Worm (Caenorhabditis elegans) whole organism, L4 larva: ENCODE data around the gene F59A6.11.

Experiments used
- D1046.2 ChIP-seq: fragments of 200-800 bp; sonication (Bioruptor generic); IDR thresholded peaks from 2 replicates; pipeline ENCODE4 v1.3.6; 2022; ENCODE audit warnings: missing genetic modification characterization, missing compliant biosample characterization
- R02D3.7 ChIP-seq: fragments of 150-350 bp; sonication (generic microtip); optimal IDR thresholded peaks from 3 replicates; lab custom pipeline; 2014; ENCODE audit warnings: missing biosample characterization, missing genetic modification characterization
- Y105C5A.15 ChIP-seq: fragments of 200-800 bp; sonication (Bioruptor generic); IDR thresholded peaks from 2 replicates; pipeline ENCODE4 v1.3.6; 2022; ENCODE audit warnings: missing genetic modification characterization, missing compliant biosample characterization
- Y5F2A.4 ChIP-seq: fragments of 200-800 bp; sonication (Bioruptor generic); optimal IDR thresholded peaks from 2 replicates; lab custom pipeline; 2018; ENCODE audit warnings: mild to moderate bottlenecking, missing genetic modification characterization, missing compliant biosample characterization
- ZK337.2 ChIP-seq: fragments of 200-800 bp; sonication (Bioruptor generic); IDR thresholded peaks from 2 replicates; pipeline ENCODE4 v1.3.6; 2022; ENCODE audit warnings: missing genetic modification reagents, missing genetic modification characterization, missing compliant biosample characterization
- aha-1 ChIP-seq: fragments of 150-350 bp; peaks from one replicate; lab custom pipeline; 2014; ENCODE audit warnings: missing biosample characterization, missing genetic modification characterization
- aly-2 ChIP-seq: sonication (generic microtip); optimal IDR thresholded peaks from 2 replicates; lab custom pipeline; 2018; ENCODE audit warnings: missing biosample characterization, missing genetic modification characterization
- ama-1 ChIP-seq: fragments of 150-350 bp; optimal IDR thresholded peaks from 2 replicates; lab custom pipeline; 2014; ENCODE audit warnings: inconsistent platforms, mixed read lengths
- ctbp-1 ChIP-seq: fragments of 200-800 bp; sonication (Bioruptor generic); IDR thresholded peaks from 2 replicates; pipeline ENCODE4 v1.3.6; 2022; ENCODE audit warnings: missing genetic modification reagents, missing genetic modification characterization, missing compliant biosample characterization
- dmd-6 ChIP-seq: fragments of 200-800 bp; sonication (Bioruptor generic); IDR thresholded peaks from 2 replicates; pipeline ENCODE4 v1.3.6; 2022; ENCODE audit warnings: missing genetic modification reagents, missing genetic modification characterization, missing compliant biosample characterization
- dmd-9 ChIP-seq: fragments of 200-800 bp; sonication (Bioruptor generic); IDR thresholded peaks from 2 replicates; pipeline ENCODE4 v1.3.6; 2022; ENCODE audit warnings: missing genetic modification reagents, missing genetic modification characterization, missing compliant biosample characterization
- dpl-1 ChIP-seq: fragments of 150-350 bp; optimal IDR thresholded peaks from 2 replicates; lab custom pipeline; 2014; ENCODE audit warnings: missing biosample characterization, missing genetic modification reagents, missing genetic modification characterization
- dve-1 ChIP-seq: sonication (generic microtip); optimal IDR thresholded peaks from 2 replicates; lab custom pipeline; 2017; ENCODE audit warnings: antibody characterized with exemption, mild to moderate bottlenecking, missing genetic modification characterization, missing compliant biosample characterization; ENCODE audit not compliant: insufficient read depth
- egl-27 ChIP-seq: sonication (generic microtip); optimal IDR thresholded peaks from 3 replicates; lab custom pipeline; 2017; ENCODE audit warnings: missing biosample characterization, missing genetic modification reagents, missing genetic modification characterization
- egl-43 ChIP-seq: fragments of 200-800 bp; sonication (Bioruptor generic); IDR thresholded peaks from 2 replicates; pipeline ENCODE4 v1.3.6; 2022; ENCODE audit warnings: missing genetic modification reagents, missing genetic modification characterization, missing compliant biosample characterization
- hif-1 ChIP-seq, 2 experiments: sonication (generic microtip); optimal IDR thresholded peaks; 2 replicates each; lab custom pipeline; 2016 to 2017; ENCODE audit warnings: missing compliant biosample characterization in 2 of 2, missing genetic modification characterization in 2 of 2, missing genetic modification reagents in 2 of 2, missing genotype in 2 of 2, mild to moderate bottlenecking in 1 of 2
- hlh-11 ChIP-seq: fragments of 200-800 bp; sonication (Bioruptor generic); optimal IDR thresholded peaks from 2 replicates; lab custom pipeline; 2018; ENCODE audit warnings: mild to moderate bottlenecking, missing genetic modification characterization, missing compliant biosample characterization
- hmg-1.1 ChIP-seq: fragments of 200-800 bp; sonication (Bioruptor generic); IDR thresholded peaks from 2 replicates; pipeline ENCODE4 v1.3.6; 2022; ENCODE audit warnings: missing genetic modification reagents, missing genetic modification characterization, missing compliant biosample characterization
- lim-7 ChIP-seq: fragments of 200-800 bp; sonication (Bioruptor generic); IDR thresholded peaks from 2 replicates; pipeline ENCODE4 v1.3.6; 2022; ENCODE audit warnings: missing genetic modification characterization, missing compliant biosample characterization
- lin-1 ChIP-seq: fragments of 200-800 bp; sonication (Bioruptor generic); IDR thresholded peaks from 2 replicates; pipeline ENCODE4 v1.3.6; 2022; ENCODE audit warnings: missing genetic modification reagents, missing genetic modification characterization, missing compliant biosample characterization
- lin-13 ChIP-seq: fragments of 150-350 bp; optimal IDR thresholded peaks from 2 replicates; lab custom pipeline; 2014; ENCODE audit warnings: missing biosample characterization, missing genetic modification reagents, missing genetic modification characterization
- lin-29 ChIP-seq: fragments of 200-800 bp; sonication (Bioruptor generic); IDR thresholded peaks from 2 replicates; pipeline ENCODE4 v1.3.6; 2022; ENCODE audit warnings: missing genetic modification reagents, missing genetic modification characterization, missing compliant biosample characterization
- lsy-2 ChIP-seq, 2 experiments: fragments of 150-350 bp in 1 of 2; sonication (generic microtip) in 1 of 2; optimal IDR thresholded peaks; 2 replicates each; lab custom pipeline; 2014 to 2017; ENCODE audit warnings: missing biosample characterization in 2 of 2, missing genetic modification characterization in 2 of 2
- madf-5 ChIP-seq, 2 experiments: fragments of 200-800 bp; sonication (Bioruptor generic); IDR thresholded peaks; 2 replicates each; pipeline ENCODE4 v1.3.6; 2022; ENCODE audit warnings: missing compliant biosample characterization in 2 of 2, missing genetic modification characterization in 2 of 2
- madf-9 ChIP-seq: fragments of 200-800 bp; sonication (Bioruptor generic); conservative IDR thresholded peaks from 2 replicates; pipeline ENCODE4 v1.3.6; 2022; ENCODE audit warnings: missing genetic modification reagents, missing genetic modification characterization, missing compliant biosample characterization
- mes-2 ChIP-seq: sonication (generic microtip); optimal IDR thresholded peaks from 2 replicates; lab custom pipeline; 2016; ENCODE audit warnings: missing genotype, mild to moderate bottlenecking, missing genetic modification characterization, missing compliant biosample characterization; ENCODE audit not compliant: poor library complexity, severe bottlenecking
- mxl-2 ChIP-seq: fragments of 200-800 bp; sonication (Bioruptor generic); conservative IDR thresholded peaks from 2 replicates; pipeline ENCODE4 v1.3.6; 2022; ENCODE audit warnings: missing genetic modification reagents, missing genetic modification characterization, missing compliant biosample characterization
- nhr-102 ChIP-seq: sonication (generic microtip); optimal IDR thresholded peaks from 2 replicates; lab custom pipeline; 2016; ENCODE audit warnings: mild to moderate bottlenecking, missing genetic modification characterization, moderate library complexity, missing compliant biosample characterization
- nhr-237 ChIP-seq: sonication (generic microtip); optimal IDR thresholded peaks from 2 replicates; lab custom pipeline; 2017; ENCODE audit warnings: missing biosample characterization, missing genetic modification characterization
- nhr-25 ChIP-seq: sonication (generic microtip); optimal IDR thresholded peaks from 2 replicates; lab custom pipeline; 2017; ENCODE audit warnings: missing genetic modification characterization, mild to moderate bottlenecking, missing compliant biosample characterization, antibody characterized with exemption, moderate library complexity, borderline replicate concordance; ENCODE audit not compliant: insufficient read depth
- nhr-28 ChIP-seq: fragments of 150-350 bp; optimal IDR thresholded peaks from 2 replicates; lab custom pipeline; 2014; ENCODE audit warnings: missing biosample characterization, missing genetic modification characterization
- nhr-42 ChIP-seq: fragments of 200-800 bp; sonication (Bioruptor generic); IDR thresholded peaks from 2 replicates; pipeline ENCODE4 v1.3.6; 2022; ENCODE audit warnings: missing genetic modification characterization, missing compliant biosample characterization
- nhr-48 ChIP-seq: sonication (generic microtip); optimal IDR thresholded peaks from 2 replicates; lab custom pipeline; 2016; ENCODE audit warnings: mild to moderate bottlenecking, missing genetic modification characterization, missing compliant biosample characterization
- nhr-6 ChIP-seq: fragments of 150-350 bp; optimal IDR thresholded peaks from 2 replicates; lab custom pipeline; 2014; ENCODE audit warnings: missing biosample characterization, missing genetic modification characterization
- nhr-77 ChIP-seq: fragments of 150-350 bp; optimal IDR thresholded peaks from 2 replicates; lab custom pipeline; 2014; ENCODE audit warnings: missing biosample characterization, missing genetic modification characterization
- pha-4 ChIP-seq, 2 experiments: fragments of 150-350 bp in 1 of 2; fragments of 200-800 bp in 1 of 2; sonication (Bioruptor generic) in 1 of 2; IDR thresholded peaks in 1 of 2; optimal IDR thresholded peaks in 1 of 2; 2 replicates each; pipeline versions ENCODE4 v1.3.6 to Lab custom; 2014 to 2022; ENCODE audit warnings: missing genetic modification characterization in 2 of 2, missing genetic modification reagents in 2 of 2, missing biosample characterization in 1 of 2, missing compliant biosample characterization in 1 of 2
- snpc-4 ChIP-seq: fragments of 150-350 bp; optimal IDR thresholded peaks from 2 replicates; lab custom pipeline; 2014; ENCODE audit warnings: missing biosample characterization, missing genetic modification characterization
- spr-3 ChIP-seq: fragments of 200-800 bp; sonication (Bioruptor generic); optimal IDR thresholded peaks from 2 replicates; lab custom pipeline; 2018; ENCODE audit warnings: mild to moderate bottlenecking, missing genetic modification characterization, missing compliant biosample characterization
- tag-97 ChIP-seq: fragments of 200-800 bp; sonication (Bioruptor generic); IDR thresholded peaks from 2 replicates; pipeline ENCODE4 v1.3.6; 2022; ENCODE audit warnings: missing genetic modification characterization, missing compliant biosample characterization
- tra-1 ChIP-seq: fragments of 200-800 bp; sonication (Bioruptor generic); IDR thresholded peaks from 2 replicates; pipeline ENCODE4 v1.3.6; 2022; ENCODE audit warnings: missing genetic modification reagents, missing genetic modification characterization, missing compliant biosample characterization
- unc-39 ChIP-seq: sonication (generic microtip); optimal IDR thresholded peaks from 2 replicates; lab custom pipeline; 2017; ENCODE audit warnings: missing biosample characterization, missing genetic modification characterization
- vab-7 ChIP-seq: fragments of 200-800 bp; sonication (Bioruptor generic); IDR thresholded peaks from 2 replicates; pipeline ENCODE4 v1.3.6; 2022; ENCODE audit warnings: missing genetic modification reagents, missing genetic modification characterization, missing compliant biosample characterization
- zfp-3 ChIP-seq: fragments of 200-800 bp; sonication (Bioruptor generic); conservative IDR thresholded peaks from 2 replicates; pipeline ENCODE4 v1.3.6; 2022; ENCODE audit warnings: missing genetic modification reagents, missing genetic modification characterization, missing compliant biosample characterization
- zip-2 ChIP-seq: fragments of 150-350 bp; optimal IDR thresholded peaks from 2 replicates; lab custom pipeline; 2014; ENCODE audit warnings: missing biosample characterization, missing genetic modification characterization
- ztf-7 ChIP-seq: fragments of 150-350 bp; optimal IDR thresholded peaks from 2 replicates; lab custom pipeline; 2014; ENCODE audit warnings: missing biosample characterization, missing genetic modification characterization

F59A6.11 gene

ce11 chrII:5004781-5005180 is 6.2 kb upstream of the F59A6.11 start, which contains the start of gene F59A6.4:
TSS of gene F59A6.4 (plus strand) at chrII:5005081.
- no peak for TF ChIP-seq egl-43 (GFP tag; lab: Robert Waterston, UW)
- no peak for TF ChIP-seq nhr-77 (tag; lab: Kevin White, UChicago)
- TF ChIP-seq ZK337.2, result no peak
- TF ChIP-seq, all 104 proteins: peak for 0

DNA sequence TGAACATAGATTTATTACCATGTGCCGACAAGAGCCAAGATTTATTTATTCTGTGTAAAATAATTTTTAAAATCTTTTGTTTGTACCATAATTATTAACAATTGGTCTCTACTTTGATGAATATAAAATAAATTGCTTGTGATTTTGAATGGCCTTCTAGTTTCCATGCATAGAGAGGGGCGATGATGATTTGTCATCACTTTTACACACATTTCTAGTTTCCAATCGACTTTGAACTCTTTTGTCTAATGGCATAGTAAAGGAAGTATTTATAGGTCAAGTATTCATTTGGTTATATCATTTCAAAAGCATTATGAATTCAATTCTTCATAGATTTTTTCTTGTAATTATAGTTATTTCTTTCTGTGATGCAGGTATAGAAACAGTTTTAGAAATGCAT is 5.1 kb upstream of the F59A6.11 start, which contains the start of gene F59A6.10:
TSS of gene F59A6.10 (plus strand) at position 301 of the 400 bp plus-strand sequence.
- no peak for TF ChIP-seq aly-2 (tag; lab: Kevin White, UChicago)

DNA sequence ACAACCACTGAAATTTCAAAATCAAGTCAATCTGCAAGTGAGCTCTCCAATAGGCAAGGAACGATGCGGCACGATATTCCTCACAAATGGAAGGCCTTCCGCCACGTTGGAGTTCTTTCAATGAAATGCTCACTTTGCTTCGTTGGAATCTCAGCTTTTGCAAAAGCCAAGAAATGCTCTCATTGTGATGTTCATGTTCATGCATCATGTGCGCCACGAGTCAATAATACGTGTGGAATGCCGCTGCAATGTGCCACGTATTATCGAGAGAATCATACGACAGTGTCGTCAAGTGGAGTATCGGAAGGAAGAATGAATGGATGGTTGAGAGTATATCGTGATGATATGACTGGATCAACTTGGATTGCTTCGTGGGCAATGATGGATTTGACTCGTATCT is 3.3 kb upstream of the F59A6.11 start:
- no peak for TF ChIP-seq mxl-2 (GFP tag; lab: Robert Waterston, UW)
- TF ChIP-seq ctbp-1, result no peak
- no peak for TF ChIP-seq R02D3.7 (tag; lab: Kevin White, UChicago)
- TF ChIP-seq madf-5 (GFP tag; IDR thresholded peaks at IDR 0.05; lab: Robert Waterston, UW), result no peak
- no peak for TF ChIP-seq Y105C5A.15
- TF ChIP-seq dmd-6, result no peak
- TF ChIP-seq tra-1 (GFP tag; lab: Robert Waterston, UW), result no peak
- no peak for TF ChIP-seq egl-27 (tag; lab: Kevin White, UChicago)
- TF ChIP-seq hlh-11, result no peak
- TF ChIP-seq dve-1 (tag; lab: Kevin White, UChicago), result no peak
- TF ChIP-seq nhr-28 (tag; lab: Kevin White, UChicago), result no peak
- no peak for TF ChIP-seq ztf-7 (tag; lab: Kevin White, UChicago)
- no peak for TF ChIP-seq D1046.2 (GFP tag; lab: Robert Waterston, UW)
- no peak for TF ChIP-seq ZK337.2

- TF ChIP-seq dmd-9 (GFP tag; lab: Robert Waterston, UW) (no peak), pha-4 (GFP tag; IDR thresholded peaks at IDR 0.05; lab: Robert Waterston, UW) (no peak), pha-4 (tag; optimal IDR thresholded peaks at IDR 0.05; lab: Kevin White, UChicago) (peak; percentile 79), hif-1 (tag; optimal IDR thresholded peaks at IDR 0.05; lab: Kevin White, UChicago) (peak in 1 of 2 experiments; percentile 34), nhr-6 (tag; lab: Kevin White, UChicago) (peak; percentile 54), Y105C5A.15 (no peak), lin-29 (GFP tag; lab: Robert Waterston, UW) (no peak), egl-43 (GFP tag; lab: Robert Waterston, UW) (no peak), zip-2 (tag; lab: Kevin White, UChicago) (peak; percentile 42), nhr-237 (tag; lab: Kevin White, UChicago) (no peak), Y5F2A.4 (GFP tag; lab: Kevin White, UChicago) (no peak), madf-9 (peak; percentile 68), lin-13 (GFP tag; lab: Kevin White, UChicago) (no peak), dpl-1 (GFP tag; lab: Kevin White, UChicago) (peak; percentile 100), snpc-4 (no peak), lin-1 (GFP tag; lab: Robert Waterston, UW) (peak; percentile 68; the same call in 1 of the 2 replicates), spr-3 (GFP tag; lab: Kevin White, UChicago) (peak; percentile 47), unc-39 (tag; lab: Kevin White, UChicago) (no peak), zfp-3 (GFP tag; lab: Robert Waterston, UW) (no peak), lsy-2 (tag; optimal IDR thresholded peaks at IDR 0.05; lab: Kevin White, UChicago) (no peak), aha-1 (peak; percentile 97), hmg-1.1 (GFP tag; lab: Robert Waterston, UW) (peak; percentile 90), nhr-48 (tag; lab: Kevin White, UChicago) (no peak), ztf-7 (tag; lab: Kevin White, UChicago) (no peak), dve-1 (tag; lab: Kevin White, UChicago) (no peak), nhr-102 (tag; lab: Kevin White, UChicago) (no peak), nhr-42 (GFP tag; lab: Robert Waterston, UW) (peak; percentile 84), mes-2 (tag; lab: Kevin White, UChicago) (peak; percentile 93), lim-7 (GFP tag; lab: Robert Waterston, UW) (no peak), nhr-25 (tag; lab: Kevin White, UChicago) (peak; percentile 26), ama-1 (lab: Kevin White, UChicago) (no peak), vab-7 (no peak), tag-97 (GFP tag; lab: Robert Waterston, UW) (no peak)
Observed at ce11 chrII:4999122-4999521, 565 bp upstream of the F59A6.11 start, which contains the start of gene citk-2. TSS of gene citk-2 (plus strand) at chrII:4999520.
